Worm (Caenorhabditis elegans) whole organism, L1 larva: ENCODE measurements around the gene snb-7.

Experiments used
- F16B12.6 ChIP-seq: fragments of 150-350 bp; optimal IDR thresholded peaks from 2 replicates; lab custom pipeline; 2014; ENCODE audit warnings: missing biosample characterization, missing genetic modification characterization
- blmp-1 ChIP-seq: fragments of 150-350 bp; optimal IDR thresholded peaks from 2 replicates; lab custom pipeline; 2014; ENCODE audit warnings: missing biosample characterization, missing genetic modification characterization
- fos-1 ChIP-seq: fragments of 150-350 bp; optimal IDR thresholded peaks from 2 replicates; lab custom pipeline; 2014; ENCODE audit warnings: missing biosample characterization, missing genetic modification characterization
- nhr-19 ChIP-seq: fragments of 200-800 bp; sonication (Bioruptor generic); conservative IDR thresholded peaks from 2 replicates; pipeline ENCODE4 v1.3.6; 2022; ENCODE audit warnings: missing genetic modification characterization, missing compliant biosample characterization
- rnt-1 ChIP-seq: sonication (generic microtip); optimal IDR thresholded peaks from 2 replicates; lab custom pipeline; 2016; ENCODE audit warnings: mild to moderate bottlenecking, missing genetic modification characterization, moderate library complexity, missing compliant biosample characterization
- sup-37 ChIP-seq: fragments of 200-800 bp; sonication (Bioruptor generic); optimal IDR thresholded peaks from 2 replicates; lab custom pipeline; 2018; ENCODE audit warnings: mild to moderate bottlenecking, missing genetic modification characterization, missing compliant biosample characterization

DNA sequence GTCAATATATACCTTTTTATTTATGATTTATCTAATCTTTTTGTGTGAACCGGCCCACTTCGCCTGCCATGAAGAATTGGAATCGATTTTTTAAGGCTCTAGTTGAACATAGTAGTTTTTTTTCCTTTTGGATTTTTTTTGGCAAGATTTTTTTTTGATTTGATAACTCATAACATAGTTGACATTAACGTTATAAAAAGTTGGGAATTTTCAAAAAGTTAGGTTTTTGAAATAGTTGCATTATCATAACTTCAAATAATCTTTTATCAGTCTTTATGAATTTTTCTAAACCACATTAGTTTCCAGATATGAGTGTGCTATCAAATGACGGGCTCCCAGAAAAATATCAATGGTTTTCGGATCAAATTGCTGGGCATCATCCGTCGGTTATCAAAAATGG, 12.8 kb upstream of the snb-7 start, which contains the start of gene ipmk-1:
- TF ChIP-seq fos-1, result no peak
- no peak for TF ChIP-seq F16B12.6 (tag; lab: Kevin White, UChicago)
- no peak for TF ChIP-seq nhr-19 (GFP tag; lab: Robert Waterston, UW)
- no peak for TF ChIP-seq blmp-1 (tag; lab: Kevin White, UChicago)
- TF ChIP-seq sup-37, result no peak
- TF ChIP-seq rnt-1 (tag; lab: Kevin White, UChicago), result no peak
